Fruit fly (Drosophila melanogaster) whole organism, embryonic: ENCODE results near the gene CG13931.

Experiments used
- Ada2b ChIP-seq: fragments of 200-800 bp; sonication (Bioruptor generic); IDR thresholded peaks from 2 replicates; pipeline ENCODE4 v1.3.6; 2022; ENCODE audit warnings: missing biosample characterization, missing genetic modification characterization
- B-H1 ChIP-seq: fragments of 200-800 bp; sonication (Bioruptor generic); IDR thresholded peaks from 3 replicates; pipeline ENCODE4 v1.3.6; 2022; ENCODE audit warnings: missing biosample characterization, missing genetic modification characterization
- CG10209 ChIP-seq: fragments of 200-800 bp; sonication (Bioruptor generic); optimal IDR thresholded peaks from 3 replicates; lab custom pipeline; 2017; ENCODE audit warnings: missing biosample characterization, mild to moderate bottlenecking, missing genetic modification characterization, missing genetic modification reagents
- CG10565 ChIP-seq: fragments of 200-800 bp; sonication (Bioruptor generic); optimal IDR thresholded peaks from 3 replicates; lab custom pipeline; 2016; ENCODE audit warnings: missing biosample characterization, mild to moderate bottlenecking, missing genetic modification characterization
- CG12104 ChIP-seq: fragments of 200-800 bp; sonication (Bioruptor generic); optimal IDR thresholded peaks from 3 replicates; lab custom pipeline; 2016; ENCODE audit warnings: missing biosample characterization, missing genetic modification characterization
- CG13894 ChIP-seq: fragments of 200-800 bp; sonication (Bioruptor generic); optimal IDR thresholded peaks from 3 replicates; lab custom pipeline; 2018; ENCODE audit warnings: missing biosample characterization, mild to moderate bottlenecking, missing genetic modification characterization, moderate library complexity
- CG1529 ChIP-seq: fragments of 200-800 bp; sonication (Bioruptor generic); optimal IDR thresholded peaks from 3 replicates; lab custom pipeline; 2018; ENCODE audit warnings: missing biosample characterization, missing genetic modification characterization
- CG1603 ChIP-seq: fragments of 200-800 bp; sonication (Bioruptor generic); optimal IDR thresholded peaks from 2 replicates; lab custom pipeline; 2019; ENCODE audit warnings: missing biosample characterization, mild to moderate bottlenecking, missing genetic modification characterization, moderate library complexity
- CG16779 ChIP-seq: fragments of 200-800 bp; sonication (Bioruptor generic); IDR thresholded peaks from 2 replicates; pipeline ENCODE4 v1.3.6; 2022; ENCODE audit warnings: missing biosample characterization, missing genetic modification characterization
- CG18599 ChIP-seq: fragments of 200-800 bp; sonication (Bioruptor generic); optimal IDR thresholded peaks from 3 replicates; lab custom pipeline; 2017; ENCODE audit warnings: missing biosample characterization, missing genetic modification characterization, mild to moderate bottlenecking, moderate library complexity, missing genetic modification reagents
- CG30020 ChIP-seq: fragments of 200-800 bp; optimal IDR thresholded peaks from 2 replicates; lab custom pipeline; 2019; ENCODE audit warnings: missing biosample characterization, mild to moderate bottlenecking, missing genetic modification characterization, moderate library complexity
- CG30403 ChIP-seq: fragments of 200-800 bp; sonication (Bioruptor generic); optimal IDR thresholded peaks from 3 replicates; lab custom pipeline; 2016; ENCODE audit warnings: missing biosample characterization, missing genetic modification characterization
- CG4854 ChIP-seq: fragments of 200-800 bp; sonication (Bioruptor generic); optimal IDR thresholded peaks from 2 replicates; lab custom pipeline; 2016; ENCODE audit warnings: missing biosample characterization, missing genetic modification characterization, inconsistent platforms
- CG6175 ChIP-seq: fragments of 200-800 bp; sonication (Bioruptor generic); IDR thresholded peaks from 3 replicates; pipeline ENCODE4 v1.3.6; 2022; ENCODE audit warnings: missing biosample characterization, missing genetic modification characterization
- CG7271 ChIP-seq: fragments of 200-800 bp; sonication (Bioruptor generic); optimal IDR thresholded peaks from 2 replicates; lab custom pipeline; 2018; ENCODE audit warnings: missing biosample characterization, mild to moderate bottlenecking, missing genetic modification characterization, moderate library complexity
- CG8290 ChIP-seq, 3 experiments: fragments of 200-800 bp; sonication (Bioruptor generic); optimal IDR thresholded peaks; 2 replicates each; lab custom pipeline; 2016 to 2019; ENCODE audit warnings: missing biosample characterization in 3 of 3, missing genetic modification characterization in 3 of 3, mild to moderate bottlenecking in 2 of 3, moderate library complexity in 1 of 3
- Dek ChIP-seq: fragments of 200-800 bp; sonication (Bioruptor generic); optimal IDR thresholded peaks from 3 replicates; lab custom pipeline; 2019; ENCODE audit warnings: missing biosample characterization, mild to moderate bottlenecking, missing genetic modification characterization, moderate library complexity
- Dfd ChIP-seq, 2 experiments: fragments of >200 bp; optimal IDR thresholded peaks; 2 replicates each; lab custom pipeline; 2017; ENCODE audit warnings: missing biosample characterization in 2 of 2, missing genetic modification characterization in 2 of 2
- Dll ChIP-seq: fragments of 200-800 bp; sonication (Bioruptor generic); IDR thresholded peaks from 4 replicates; pipeline ENCODE4 v1.3.6; 2022; ENCODE audit warnings: missing biosample characterization, missing genetic modification characterization; ENCODE audit not compliant: partially characterized antibody
- Dp ChIP-seq: fragments of 200-800 bp; sonication (Bioruptor generic); optimal IDR thresholded peaks from 2 replicates; lab custom pipeline; 2018; ENCODE audit warnings: missing biosample characterization, mild to moderate bottlenecking, missing genetic modification characterization, moderate library complexity
- ERR ChIP-seq: fragments of 200-800 bp; sonication (Bioruptor generic); optimal IDR thresholded peaks from 2 replicates; lab custom pipeline; 2016; ENCODE audit warnings: missing biosample characterization, missing genetic modification characterization
- Hr78 ChIP-seq, 2 experiments: fragments of 200-800 bp in 1 of 2; fragments of >200 bp in 1 of 2; sonication (Bioruptor generic) in 1 of 2; optimal IDR thresholded peaks; 2 replicates each; lab custom pipeline; 2017 to 2019; ENCODE audit warnings: missing biosample characterization in 2 of 2, missing genetic modification characterization in 2 of 2, mild to moderate bottlenecking in 1 of 2, moderate library complexity in 1 of 2
- Kr ChIP-seq: fragments of 200-800 bp; sonication (Bioruptor generic); optimal IDR thresholded peaks from 2 replicates; lab custom pipeline; 2017; ENCODE audit warnings: missing biosample characterization, mild to moderate bottlenecking, missing genetic modification characterization
- MTF-1 ChIP-seq: fragments of 200-800 bp; sonication (Bioruptor generic); optimal IDR thresholded peaks from 2 replicates; lab custom pipeline; 2018; ENCODE audit warnings: missing biosample characterization, mild to moderate bottlenecking, missing genetic modification characterization, borderline replicate concordance
- Oaz ChIP-seq: fragments of 200-800 bp; sonication (Bioruptor generic); IDR thresholded peaks from 2 replicates; pipeline ENCODE4 v1.3.6; 2022; ENCODE audit warnings: missing biosample characterization, missing genetic modification characterization
- Sox100B ChIP-seq: fragments of 200-800 bp; sonication (Bioruptor generic); optimal IDR thresholded peaks from 3 replicates; lab custom pipeline; 2018; ENCODE audit warnings: missing biosample characterization, mild to moderate bottlenecking, missing genetic modification characterization
- Spps ChIP-seq: fragments of 200-800 bp; sonication (Bioruptor generic); optimal IDR thresholded peaks from 2 replicates; lab custom pipeline; 2018; ENCODE audit warnings: missing biosample characterization, mild to moderate bottlenecking, missing genetic modification characterization
- Sry-δ ChIP-seq: fragments of 200-800 bp; sonication (Bioruptor generic); optimal IDR thresholded peaks from 2 replicates; lab custom pipeline; 2016; ENCODE audit warnings: missing biosample characterization, missing genetic modification characterization
- TFAM ChIP-seq: fragments of 200-800 bp; sonication (Bioruptor generic); optimal IDR thresholded peaks from 2 replicates; lab custom pipeline; 2017; ENCODE audit warnings: missing biosample characterization, missing genetic modification characterization, inconsistent platforms
- Taf1 ChIP-seq: fragments of 200-800 bp; sonication (Bioruptor generic); IDR thresholded peaks from 2 replicates; pipeline ENCODE4 v1.3.6; 2022; ENCODE audit warnings: missing biosample characterization, missing genetic modification characterization
- Tbp ChIP-seq: fragments of >200 bp; optimal IDR thresholded peaks from 2 replicates; lab custom pipeline; 2018; ENCODE audit warnings: missing biosample characterization, missing genetic modification characterization
- ac ChIP-seq: fragments of 200-800 bp; sonication (Bioruptor generic); optimal IDR thresholded peaks from 3 replicates; lab custom pipeline; 2017; ENCODE audit warnings: missing biosample characterization, mild to moderate bottlenecking, missing genetic modification characterization
- ash1 ChIP-seq: fragments of 200-800 bp; sonication (Bioruptor generic); optimal IDR thresholded peaks from 2 replicates; lab custom pipeline; 2018; ENCODE audit warnings: missing biosample characterization, mild to moderate bottlenecking, missing genetic modification characterization
- croc ChIP-seq: fragments of 200-800 bp; sonication (Bioruptor generic); conservative IDR thresholded peaks from 3 replicates; pipeline ENCODE4 v1.3.6; 2022; ENCODE audit warnings: missing biosample characterization, missing genetic modification characterization
- cwo ChIP-seq: fragments of 200-800 bp; sonication (Bioruptor generic); optimal IDR thresholded peaks from 3 replicates; lab custom pipeline; 2017; ENCODE audit warnings: missing biosample characterization, missing genetic modification characterization, mild to moderate bottlenecking, moderate library complexity, missing genetic modification reagents
- dmrt11E ChIP-seq: fragments of 200-800 bp; sonication (Bioruptor generic); optimal IDR thresholded peaks from 3 replicates; lab custom pipeline; 2018; ENCODE audit warnings: missing biosample characterization, mild to moderate bottlenecking, missing genetic modification characterization, moderate library complexity
- emc ChIP-seq: fragments of 200-800 bp; sonication (Bioruptor generic); optimal IDR thresholded peaks from 2 replicates; lab custom pipeline; 2016; ENCODE audit warnings: missing biosample characterization, missing genetic modification characterization
- eyg ChIP-seq: fragments of 200-800 bp; sonication (Bioruptor generic); optimal IDR thresholded peaks from 3 replicates; lab custom pipeline; 2016; ENCODE audit warnings: missing biosample characterization, missing genetic modification characterization
- gro ChIP-seq: fragments of 200-800 bp; sonication (Bioruptor generic); optimal IDR thresholded peaks from 2 replicates; lab custom pipeline; 2016; ENCODE audit warnings: missing biosample characterization, missing genetic modification characterization
- gsb ChIP-seq: fragments of 200-800 bp; sonication (Bioruptor generic); IDR thresholded peaks from 2 replicates; pipeline ENCODE4 v1.3.6; 2022; ENCODE audit warnings: missing biosample characterization, missing genetic modification characterization
- jigr1 ChIP-seq: fragments of 200-800 bp; sonication (Bioruptor generic); IDR thresholded peaks from 3 replicates; pipeline ENCODE4 v1.3.6; 2022; ENCODE audit warnings: missing biosample characterization, missing genetic modification characterization
- klu ChIP-seq: fragments of 200-800 bp; sonication (Bioruptor generic); IDR thresholded peaks from 2 replicates; pipeline ENCODE4 v1.3.6; 2022; ENCODE audit warnings: missing biosample characterization, missing genetic modification characterization
- mld ChIP-seq: fragments of 200-800 bp; sonication (Bioruptor generic); IDR thresholded peaks from 3 replicates; pipeline ENCODE4 v1.3.6; 2022; ENCODE audit warnings: missing biosample characterization, missing genetic modification characterization; ENCODE audit not compliant: partially characterized antibody
- nau ChIP-seq: fragments of 200-800 bp; sonication (Bioruptor generic); optimal IDR thresholded peaks from 3 replicates; lab custom pipeline; 2017; ENCODE audit warnings: missing biosample characterization, mild to moderate bottlenecking, missing genetic modification characterization, missing genetic modification reagents
- sob ChIP-seq: fragments of 200-800 bp; sonication (Bioruptor generic); IDR thresholded peaks from 2 replicates; pipeline ENCODE4 v1.3.6; 2022; ENCODE audit warnings: missing biosample characterization, missing genetic modification characterization
- sr ChIP-seq: fragments of 200-800 bp; sonication (Bioruptor generic); IDR thresholded peaks from 3 replicates; pipeline ENCODE4 v1.3.6; 2022; ENCODE audit warnings: missing biosample characterization, missing genetic modification characterization
- trem ChIP-seq: fragments of 200-800 bp; optimal IDR thresholded peaks from 3 replicates; lab custom pipeline; 2019; ENCODE audit warnings: missing biosample characterization, mild to moderate bottlenecking, missing genetic modification characterization, moderate library complexity
- usp ChIP-seq: fragments of >200 bp; optimal IDR thresholded peaks from 2 replicates; lab custom pipeline; 2017; ENCODE audit warnings: missing biosample characterization, missing genetic modification characterization

Gene CG13931

dm6 chr3L:1746338-1747199, 44.4 kb upstream of the CG13931 start, which contains the start of gene CG13921 (continued):
- peak; percentile 97 for TF ChIP-seq ERR (GFP tag; lab: Kevin White, UChicago)
- peak; percentile 95 for TF ChIP-seq Kr (GFP tag; lab: Kevin White, UChicago)
- peak; percentile 98 for TF ChIP-seq eyg (GFP tag; lab: Kevin White, UChicago)
- peak; percentile 87 for TF ChIP-seq CG30020 (tag; lab: Kevin White, UChicago)
- peak; percentile 99 for TF ChIP-seq gro (GFP tag; lab: Kevin White, UChicago)
- TF ChIP-seq CG7271 (tag; lab: Kevin White, UChicago): peak; percentile 99
- TF ChIP-seq ac (GFP tag; lab: Kevin White, UChicago): peak; percentile 95
- TF ChIP-seq Dp (GFP tag; lab: Kevin White, UChicago): peak; percentile 21
- peak; percentile 99 for TF ChIP-seq Spps (tag; lab: Kevin White, UChicago)
- peak; percentile 98 for TF ChIP-seq jigr1 (GFP tag; lab: Robert Waterston, UW)
- peak; percentile 98 for TF ChIP-seq croc
- peak; percentile 97 for TF ChIP-seq Oaz
- TF ChIP-seq Tbp (GFP tag; lab: Kevin White, UChicago): no peak
- peak in 1 of 2 experiments; percentile 92 for TF ChIP-seq Hr78 (GFP tag; optimal IDR thresholded peaks at IDR 0.05; lab: Kevin White, UChicago)
- TF ChIP-seq trem (tag; lab: Kevin White, UChicago): peak; percentile 97
- peak; percentile 98 for TF ChIP-seq CG1529 (GFP tag; lab: Kevin White, UChicago)
- TF ChIP-seq klu: peak; percentile 99
- TF ChIP-seq sob (GFP tag; lab: Robert Waterston, UW): peak; percentile 99
- TF ChIP-seq B-H1 (GFP tag; lab: Robert Waterston, UW): peak; percentile 98
- TF ChIP-seq TFAM: peak; percentile 97
- peak; percentile 94 for TF ChIP-seq gsb (GFP tag; lab: Robert Waterston, UW)
- peak; percentile 98 for TF ChIP-seq emc (GFP tag; lab: Kevin White, UChicago)
- peak; percentile 85 for TF ChIP-seq Sry-δ
- TF ChIP-seq ash1: peak; percentile 88
- TF ChIP-seq CG8290 (GFP tag; optimal IDR thresholded peaks at IDR 0.05; lab: Kevin White, UChicago): peak; percentile 100
- peak; percentile 95 to 99 for TF ChIP-seq CG8290 (tag; optimal IDR thresholded peaks at IDR 0.05; lab: Kevin White, UChicago)
- TF ChIP-seq mld (GFP tag; lab: Robert Waterston, UW): no peak
- peak; percentile 99 for TF ChIP-seq Ada2b (GFP tag; lab: Robert Waterston, UW)
- TF ChIP-seq usp (GFP tag; lab: Kevin White, UChicago): no peak
- TF ChIP-seq nau (GFP tag; lab: Kevin White, UChicago): no peak
- TF ChIP-seq CG18599 (GFP tag; lab: Kevin White, UChicago): peak; percentile 98
- peak; percentile 98 for TF ChIP-seq MTF-1
- peak; percentile 99 for TF ChIP-seq CG10565 (GFP tag; lab: Kevin White, UChicago)
- TF ChIP-seq CG12104 (GFP tag; lab: Kevin White, UChicago): peak; percentile 99
- peak; percentile 95 for TF ChIP-seq cwo (GFP tag; lab: Kevin White, UChicago)
- peak; percentile 97 for TF ChIP-seq Dek (tag; lab: Kevin White, UChicago)
- TF ChIP-seq Taf1 (GFP tag; lab: Robert Waterston, UW): peak; percentile 98
- peak; percentile 99 for TF ChIP-seq CG10209 (GFP tag; lab: Kevin White, UChicago)
- TF ChIP-seq Dfd (GFP tag; optimal IDR thresholded peaks at IDR 0.05; lab: Kevin White, UChicago): no peak
- peak; percentile 99 for TF ChIP-seq CG1603 (tag; lab: Kevin White, UChicago)
- TF ChIP-seq dmrt11E: peak; percentile 100
- TF ChIP-seq CG6175 (GFP tag; lab: Robert Waterston, UW): peak; percentile 98
- TF ChIP-seq sr (GFP tag; lab: Robert Waterston, UW): peak; percentile 95
- peak; percentile 97 for TF ChIP-seq Sox100B (GFP tag; lab: Kevin White, UChicago)
- peak; percentile 97 for TF ChIP-seq CG16779 (GFP tag; lab: Robert Waterston, UW)
- TF ChIP-seq CG30403: peak; percentile 100
- TF ChIP-seq Dll (GFP tag; lab: Robert Waterston, UW): no peak
- peak; percentile 92 for TF ChIP-seq CG13894 (tag; lab: Kevin White, UChicago)
- TF ChIP-seq CG4854 (GFP tag; lab: Kevin White, UChicago): peak; percentile 99
